Worm (Caenorhabditis elegans) whole organism, L1 larva: ENCODE data around the gene srz-18.

Experiments used
- ama-1 ChIP-seq: fragments of 150-350 bp; optimal IDR thresholded peaks from 2 replicates; lab custom pipeline; 2014
- egl-27 ChIP-seq, 2 experiments: fragments of 150-350 bp in 1 of 2; sonication (generic microtip); optimal IDR thresholded peaks; 3 replicates each; lab custom pipeline; 2017 to 2018; ENCODE audit warnings: missing biosample characterization in 2 of 2, missing genetic modification characterization in 2 of 2, missing genetic modification reagents in 2 of 2
- elt-3 ChIP-seq, 6 experiments: fragments of 150-350 bp in 1 of 6; sonication (generic microtip); optimal IDR thresholded peaks; 2 replicates each; lab custom pipeline; 2017 to 2018; ENCODE audit warnings: missing biosample characterization in 6 of 6, missing genetic modification characterization in 6 of 6, inconsistent platforms in 1 of 6
- hpl-2 ChIP-seq: fragments of 150-350 bp; optimal IDR thresholded peaks from 2 replicates; lab custom pipeline; 2014; ENCODE audit warnings: missing biosample characterization, missing genetic modification reagents, missing genetic modification characterization
- lir-3 ChIP-seq: sonication (generic microtip); optimal IDR thresholded peaks from 2 replicates; lab custom pipeline; 2016; ENCODE audit warnings: mild to moderate bottlenecking, missing genetic modification characterization, moderate library complexity, missing compliant biosample characterization; ENCODE audit not compliant: poor library complexity
- nhr-11 ChIP-seq: fragments of 150-350 bp; optimal IDR thresholded peaks from 2 replicates; lab custom pipeline; 2014; ENCODE audit warnings: missing biosample characterization, missing genetic modification characterization
- nhr-90 ChIP-seq: sonication (generic microtip); optimal IDR thresholded peaks from 2 replicates; lab custom pipeline; 2016; ENCODE audit warnings: mild to moderate bottlenecking, missing genetic modification characterization, missing compliant biosample characterization; ENCODE audit not compliant: poor library complexity
- pag-3 ChIP-seq: sonication (generic microtip); optimal IDR thresholded peaks from 2 replicates; lab custom pipeline; 2017; ENCODE audit warnings: missing genetic modification characterization, mild to moderate bottlenecking, missing compliant biosample characterization, antibody characterized with exemption, borderline replicate concordance; ENCODE audit not compliant: insufficient read depth
- pqm-1 ChIP-seq: sonication (generic microtip); optimal IDR thresholded peaks from 3 replicates; lab custom pipeline; 2017; ENCODE audit warnings: missing biosample characterization, missing genetic modification characterization
- skn-1 ChIP-seq: fragments of 150-350 bp; optimal IDR thresholded peaks from 2 replicates; lab custom pipeline; 2014; ENCODE audit warnings: missing biosample characterization, missing genetic modification characterization
- unc-62 ChIP-seq: fragments of 150-350 bp; optimal IDR thresholded peaks from 2 replicates; lab custom pipeline; 2014; ENCODE audit warnings: missing biosample characterization, missing genetic modification reagents, missing genetic modification characterization
- zip-4 ChIP-seq: fragments of 200-800 bp; sonication (Bioruptor generic); optimal IDR thresholded peaks from 2 replicates; lab custom pipeline; 2018; ENCODE audit warnings: mild to moderate bottlenecking, missing genetic modification characterization, moderate library complexity, missing compliant biosample characterization
- ztf-11 ChIP-seq, 2 experiments: sonication (generic microtip); optimal IDR thresholded peaks; 2 replicates each; lab custom pipeline; 2016 to 2017; ENCODE audit warnings: missing genetic modification characterization in 2 of 2, missing biosample characterization in 1 of 2, missing compliant biosample characterization in 1 of 2

- TF ChIP-seq pqm-1 (tag; lab: Kevin White, UChicago): no peak
- TF ChIP-seq pag-3 (tag; lab: Kevin White, UChicago): no peak
- no peak for TF ChIP-seq elt-3 (tag; optimal IDR thresholded peaks at IDR 0.05; lab: Kevin White, UChicago)
- no peak for TF ChIP-seq hpl-2 (GFP tag; lab: Kevin White, UChicago)
- TF ChIP-seq skn-1 (tag; lab: Kevin White, UChicago): no peak
- TF ChIP-seq lir-3 (tag; lab: Kevin White, UChicago): no peak
- TF ChIP-seq egl-27 (tag; optimal IDR thresholded peaks at IDR 0.05; lab: Kevin White, UChicago): no peak
- no peak for TF ChIP-seq ama-1 (lab: Kevin White, UChicago)
- no peak for TF ChIP-seq nhr-90
- TF ChIP-seq ztf-11 (tag; optimal IDR thresholded peaks at IDR 0.05; lab: Kevin White, UChicago): no peak
- TF ChIP-seq nhr-11 (tag; lab: Kevin White, UChicago): no peak
- TF ChIP-seq unc-62: no peak
- TF ChIP-seq zip-4: no peak
Observed at ce11 chrV:20623060-20623459, 3.5 kb upstream of the srz-18 start, which contains the start of gene F46B3.8.
